Fruit fly (Drosophila melanogaster): Measurements from ENCODE around the gene Dim1.

Dim1 gene

dm6 chr2L:4417982-4418381, 14.9 kb downstream of the Dim1 start:
- TF ChIP-seq kay (GFP tag; ENCODE audit: borderline replicate concordance), result peak; percentile 9
- TF ChIP-seq CG1620 (GFP tag; optimal IDR thresholded peaks at IDR 0.05), result no peak
- TF ChIP-seq CG14711 (tag; optimal IDR thresholded peaks at IDR 0.05), result no peak
- TF ChIP-seq Clk (GFP tag; optimal IDR thresholded peaks at IDR 0.05), result no peak

- no peak for TF ChIP-seq tj (GFP tag; optimal IDR thresholded peaks at IDR 0.05)
- no peak for TF ChIP-seq CG33017 (tag; optimal IDR thresholded peaks at IDR 0.05)
- no peak for TF ChIP-seq Hr96 (GFP tag; optimal IDR thresholded peaks at IDR 0.05)
- no peak for TF ChIP-seq Mnt (GFP tag; optimal IDR thresholded peaks at IDR 0.05)
- no peak for TF ChIP-seq CG14711 (tag; optimal IDR thresholded peaks at IDR 0.05)
- no peak for TF ChIP-seq Clk (GFP tag; optimal IDR thresholded peaks at IDR 0.05)
- no peak for TF ChIP-seq CG5204 (GFP tag; optimal IDR thresholded peaks at IDR 0.05)
Measured at dm6 chr2L:4418819-4419218, 15.8 kb downstream of the Dim1 start.

dm6 chr2L:4422154-4422553, 19.1 kb downstream of the Dim1 start:
- TF ChIP-seq Clk (GFP tag; optimal IDR thresholded peaks at IDR 0.05) (no peak), Hr96 (GFP tag; optimal IDR thresholded peaks at IDR 0.05) (no peak), cnc (optimal IDR thresholded peaks at IDR 0.05) (no peak), Mnt (GFP tag; optimal IDR thresholded peaks at IDR 0.05) (no peak)

- TF ChIP-seq Crg-1 (GFP tag; optimal IDR thresholded peaks at IDR 0.05) (no peak), cnc (optimal IDR thresholded peaks at IDR 0.05) (no peak), CG14711 (tag; optimal IDR thresholded peaks at IDR 0.05) (no peak), CG5204 (GFP tag; optimal IDR thresholded peaks at IDR 0.05) (no peak)
Measured at dm6 chr2L:4433608-4434007, 30.6 kb downstream of the Dim1 start, which contains the start of the genes CG34177 and CG34178. CG34177 (plus strand) TSS chr2L:4433908. CG34178 (plus strand) TSS chr2L:4433908.

- TF ChIP-seq ovo (GFP tag; optimal IDR thresholded peaks at IDR 0.05) (no peak), CG1620 (GFP tag; optimal IDR thresholded peaks at IDR 0.05) (no peak), tj (GFP tag; optimal IDR thresholded peaks at IDR 0.05) (no peak), CG7045 (GFP tag; optimal IDR thresholded peaks at IDR 0.05) (no peak), CG12768 (GFP tag; optimal IDR thresholded peaks at IDR 0.05) (no peak), cic (GFP tag; optimal IDR thresholded peaks at IDR 0.05) (no peak), CG7101 (tag; optimal IDR thresholded peaks at IDR 0.05) (no peak), toe (GFP tag; optimal IDR thresholded peaks at IDR 0.05) (no peak), kay (GFP tag; ENCODE audit: borderline replicate concordance) (no peak), pad (GFP tag; optimal IDR thresholded peaks at IDR 0.05) (no peak)
Measured at dm6 chr2L:4437487-4437886, 34.4 kb downstream of the Dim1 start, which contains the start of gene CG43056. CG43056 (plus strand) TSS chr2L:4437787.

dm6 chr2L:4440881-4441737, 38.1 kb downstream of the Dim1 start, which contains the start of gene CG15431:
CG15431 (minus strand) TSS chr2L:4441282.
- TF ChIP-seq Mnt (GFP tag; optimal IDR thresholded peaks at IDR 0.05) (no peak), ovo (GFP tag; optimal IDR thresholded peaks at IDR 0.05) (no peak), CG12768 (GFP tag; optimal IDR thresholded peaks at IDR 0.05) (no peak), cic (GFP tag; optimal IDR thresholded peaks at IDR 0.05) (no peak), CG33017 (tag; optimal IDR thresholded peaks at IDR 0.05) (peak; percentile 5), CG7045 (GFP tag; optimal IDR thresholded peaks at IDR 0.05) (peak; percentile 29), CG11617 (GFP tag; optimal IDR thresholded peaks at IDR 0.05) (peak; percentile 25)

- no peak for TF ChIP-seq pad (GFP tag; optimal IDR thresholded peaks at IDR 0.05)
- TF ChIP-seq CG14711 (tag; optimal IDR thresholded peaks at IDR 0.05), result no peak
- TF ChIP-seq bab1 (GFP tag; optimal IDR thresholded peaks at IDR 0.05), result peak; percentile 9
- no peak for TF ChIP-seq CG33017 (tag; optimal IDR thresholded peaks at IDR 0.05)
Measured at dm6 chr2L:4442010-4442587, 39.0 kb downstream of the Dim1 start, which contains the start of the genes Sfp24F and CG15432. Sfp24F (minus strand) TSS chr2L:4442060. CG15432 (plus strand) TSS chr2L:4442320.

- TF ChIP-seq CG7101 (tag; optimal IDR thresholded peaks at IDR 0.05), result no peak
- peak; percentile 93 for TF ChIP-seq Mnt (GFP tag; optimal IDR thresholded peaks at IDR 0.05)
- peak; percentile 29 for TF ChIP-seq bab1 (GFP tag; optimal IDR thresholded peaks at IDR 0.05)
Measured at dm6 chr2L:4444457-4444856, 41.4 kb downstream of the Dim1 start, which contains the start of the genes morgue and Elp3. morgue (minus strand) TSS chr2L:4444680. Elp3 (plus strand) TSS chr2L:4444732.

All from whole organism, adult.